Fruit fly (Drosophila melanogaster): ENCODE data around the gene Pc.

DNA sequence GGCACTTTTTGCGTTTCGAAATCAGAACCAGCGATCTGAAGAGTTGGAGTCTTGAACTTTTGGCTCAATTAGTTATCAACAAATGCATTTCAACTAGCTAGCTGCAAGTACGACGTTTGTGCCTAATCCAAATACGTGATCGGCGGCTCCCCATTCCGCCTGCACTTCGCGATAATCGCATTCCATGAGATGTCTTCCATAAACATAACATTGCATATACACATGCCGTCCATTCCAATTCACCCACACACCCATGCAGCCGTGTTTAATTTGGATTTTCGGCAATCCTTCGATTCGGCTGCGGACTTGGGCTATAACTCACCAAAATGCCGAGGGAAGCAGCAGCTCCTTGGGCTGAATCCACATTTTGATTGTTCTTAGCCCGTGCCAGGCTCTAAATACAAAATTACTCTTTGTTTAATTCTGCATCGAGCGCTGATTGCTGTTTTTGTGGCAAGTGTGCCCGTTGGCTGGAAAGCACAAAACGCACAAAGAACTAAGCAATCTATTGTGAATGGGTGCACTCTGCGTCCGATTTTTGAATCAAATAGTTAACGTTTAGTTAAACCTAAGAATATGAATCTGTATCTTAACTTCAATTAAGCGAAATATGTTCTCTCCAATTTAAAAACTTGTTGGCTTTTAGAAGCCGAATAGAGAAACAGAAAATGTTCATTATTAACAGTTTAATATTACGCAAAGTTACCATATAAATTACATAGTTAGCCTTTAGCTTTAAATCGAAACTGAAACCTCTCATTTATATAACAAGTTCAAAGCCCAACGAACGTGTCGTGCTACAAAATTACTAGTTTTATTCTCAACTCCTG lies 25.6 kb upstream of the Pc start, which contains the start of the genes Tbc1d8-9 and CG32436:
- TF ChIP-seq psq (optimal IDR thresholded peaks at IDR 0.05) = no peak
- TF ChIP-seq Myc (optimal IDR thresholded peaks at IDR 0.05) = no peak
- TF ChIP-seq insv (optimal IDR thresholded peaks at IDR 0.05) = no peak
- no peak for TF ChIP-seq h (optimal IDR thresholded peaks at IDR 0.05)
- TF ChIP-seq Sin3A (optimal IDR thresholded peaks at IDR 0.05) = no peak
